Fruit fly (Drosophila melanogaster) whole organism, embryonic: ENCODE measurements around the gene Ilp5.

ENCODE experiments used
- Abd-B ChIP-seq: fragments of 200-800 bp; sonication (Bioruptor generic); optimal IDR thresholded peaks from 2 replicates; lab custom pipeline; 2018; ENCODE audit warnings: missing biosample characterization, mild to moderate bottlenecking, missing genetic modification characterization, moderate library complexity
- Asciz ChIP-seq: fragments of 200-800 bp; sonication (Bioruptor generic); optimal IDR thresholded peaks from 2 replicates; lab custom pipeline; 2017; ENCODE audit warnings: missing biosample characterization, mild to moderate bottlenecking, missing genetic modification characterization, missing genetic modification reagents
- Awh ChIP-seq: fragments of 200-800 bp; sonication (Bioruptor generic); IDR thresholded peaks from 2 replicates; pipeline ENCODE4, ENCODE4 v1.3.6; 2022; ENCODE audit warnings: missing biosample characterization, missing genetic modification characterization
- Blimp-1 ChIP-seq: fragments of 200-800 bp; sonication (Bioruptor generic); optimal IDR thresholded peaks from 3 replicates; lab custom pipeline; 2018; ENCODE audit warnings: missing biosample characterization, missing genetic modification characterization, mild to moderate bottlenecking, moderate library complexity, missing genetic modification reagents
- Bteb2 ChIP-seq: fragments of 200-800 bp; sonication (Bioruptor generic); optimal IDR thresholded peaks from 2 replicates; lab custom pipeline; 2016; ENCODE audit warnings: missing biosample characterization, missing genetic modification characterization
- CG13424 ChIP-seq: fragments of 200-800 bp; sonication (Bioruptor generic); optimal IDR thresholded peaks from 2 replicates; lab custom pipeline; 2019; ENCODE audit warnings: missing biosample characterization, mild to moderate bottlenecking, missing genetic modification characterization, moderate library complexity
- CG14710 ChIP-seq: fragments of 200-800 bp; sonication (Bioruptor generic); optimal IDR thresholded peaks from 3 replicates; lab custom pipeline; 2019; ENCODE audit warnings: missing biosample characterization, mild to moderate bottlenecking, missing genetic modification characterization, moderate library complexity
- CG17186 ChIP-seq: fragments of 200-800 bp; sonication (Bioruptor generic); optimal IDR thresholded peaks from 3 replicates; lab custom pipeline; 2017; ENCODE audit warnings: missing biosample characterization, missing genetic modification reagents, missing genetic modification characterization
- CG17328 ChIP-seq: fragments of 200-800 bp; sonication (Bioruptor generic); IDR thresholded peaks from 2 replicates; pipeline ENCODE4 v1.3.6; 2022; ENCODE audit warnings: missing biosample characterization, missing genetic modification characterization
- CG3163 ChIP-seq: fragments of 200-800 bp; sonication (Bioruptor generic); optimal IDR thresholded peaks from 3 replicates; lab custom pipeline; 2016; ENCODE audit warnings: missing biosample characterization, missing genetic modification characterization
- CG4282 ChIP-seq: fragments of 200-800 bp; sonication (Bioruptor generic); optimal IDR thresholded peaks from 2 replicates; lab custom pipeline; 2016; ENCODE audit warnings: missing biosample characterization, missing genetic modification characterization
- CG5180 ChIP-seq: fragments of 200-800 bp; sonication (Bioruptor generic); optimal IDR thresholded peaks from 3 replicates; lab custom pipeline; 2017; ENCODE audit warnings: missing biosample characterization, missing genetic modification characterization, mild to moderate bottlenecking, moderate library complexity, missing genetic modification reagents
- CG6175 ChIP-seq: fragments of 200-800 bp; sonication (Bioruptor generic); IDR thresholded peaks from 3 replicates; pipeline ENCODE4 v1.3.6; 2022; ENCODE audit warnings: missing biosample characterization, missing genetic modification characterization
- CG6689 ChIP-seq: fragments of 200-800 bp; sonication (Bioruptor generic); IDR thresholded peaks from 2 replicates; pipeline ENCODE4 v1.3.6; 2022; ENCODE audit warnings: missing biosample characterization, missing genetic modification characterization
- CG6791 ChIP-seq: fragments of 200-800 bp; sonication (Bioruptor generic); IDR thresholded peaks from 3 replicates; pipeline ENCODE4 v1.3.6; 2022; ENCODE audit warnings: missing biosample characterization, missing genetic modification characterization; ENCODE audit not compliant: partially characterized antibody
- CG7786 ChIP-seq: fragments of 200-800 bp; sonication (Bioruptor generic); optimal IDR thresholded peaks from 2 replicates; lab custom pipeline; 2016; ENCODE audit warnings: missing biosample characterization, missing genetic modification characterization
- CG8359 ChIP-seq: fragments of 200-800 bp; sonication (Bioruptor generic); optimal IDR thresholded peaks from 2 replicates; lab custom pipeline; 2017; ENCODE audit warnings: missing biosample characterization, mild to moderate bottlenecking, missing genetic modification characterization, borderline replicate concordance
- CG8765 ChIP-seq: fragments of 200-800 bp; sonication (Bioruptor generic); IDR thresholded peaks from 2 replicates; pipeline ENCODE4 v1.3.6; 2022; ENCODE audit warnings: missing biosample characterization, missing genetic modification characterization
- CHES-1-like ChIP-seq: fragments of 200-800 bp; sonication (Bioruptor generic); optimal IDR thresholded peaks from 2 replicates; lab custom pipeline; 2016; ENCODE audit warnings: missing biosample characterization, missing genetic modification characterization
- CkIIα-i1 ChIP-seq: fragments of 200-800 bp; sonication (Bioruptor generic); IDR thresholded peaks from 2 replicates; pipeline ENCODE4 v1.3.6; 2022; ENCODE audit warnings: missing biosample characterization, missing genetic modification characterization
- Dll ChIP-seq: fragments of 200-800 bp; sonication (Bioruptor generic); IDR thresholded peaks from 4 replicates; pipeline ENCODE4 v1.3.6; 2022; ENCODE audit warnings: missing biosample characterization, missing genetic modification characterization; ENCODE audit not compliant: partially characterized antibody
- Hey ChIP-seq: fragments of 200-800 bp; sonication (Bioruptor generic); optimal IDR thresholded peaks from 3 replicates; lab custom pipeline; 2018; ENCODE audit warnings: missing biosample characterization, mild to moderate bottlenecking, missing genetic modification characterization
- Opbp ChIP-seq: fragments of 200-800 bp; sonication (Bioruptor generic); IDR thresholded peaks from 3 replicates; pipeline ENCODE4 v1.3.6; 2022; ENCODE audit warnings: missing biosample characterization, missing genetic modification characterization; ENCODE audit not compliant: partially characterized antibody
- Rx ChIP-seq: fragments of 200-800 bp; sonication (Bioruptor generic); IDR thresholded peaks from 2 replicates; pipeline ENCODE4 v1.3.6; 2022; ENCODE audit warnings: missing biosample characterization, missing genetic modification characterization
- Ssrp ChIP-seq: fragments of 200-800 bp; sonication (Bioruptor generic); optimal IDR thresholded peaks from 2 replicates; lab custom pipeline; 2018; ENCODE audit warnings: missing biosample characterization, mild to moderate bottlenecking, missing genetic modification characterization, moderate library complexity
- Stat92E ChIP-seq, 3 experiments: fragments of >200 bp in 2 of 3; fragments of 200-800 bp in 1 of 3; sonication (Bioruptor generic) in 1 of 3; optimal IDR thresholded peaks; 2 replicates each; lab custom pipeline; 2017 to 2019; ENCODE audit warnings: missing biosample characterization in 3 of 3, missing genetic modification characterization in 3 of 3, mild to moderate bottlenecking in 1 of 3, moderate library complexity in 1 of 3
- TFAM ChIP-seq: fragments of 200-800 bp; sonication (Bioruptor generic); optimal IDR thresholded peaks from 2 replicates; lab custom pipeline; 2017; ENCODE audit warnings: missing biosample characterization, missing genetic modification characterization, inconsistent platforms
- ab ChIP-seq: fragments of 200-800 bp; sonication (Bioruptor generic); optimal IDR thresholded peaks from 2 replicates; lab custom pipeline; 2016; ENCODE audit warnings: missing biosample characterization, missing genetic modification characterization
- ac ChIP-seq: fragments of 200-800 bp; sonication (Bioruptor generic); optimal IDR thresholded peaks from 3 replicates; lab custom pipeline; 2017; ENCODE audit warnings: missing biosample characterization, mild to moderate bottlenecking, missing genetic modification characterization
- cad ChIP-seq: fragments of >200 bp; optimal IDR thresholded peaks from 2 replicates; lab custom pipeline; 2017; ENCODE audit warnings: missing biosample characterization, missing genetic modification characterization
- cas ChIP-seq: fragments of 200-800 bp; sonication (Bioruptor generic); IDR thresholded peaks from 2 replicates; pipeline ENCODE4 v1.3.6; 2022; ENCODE audit warnings: missing biosample characterization, missing genetic modification characterization
- crc ChIP-seq: fragments of 200-800 bp; sonication (Bioruptor generic); optimal IDR thresholded peaks from 2 replicates; lab custom pipeline; 2016; ENCODE audit warnings: missing biosample characterization, missing genetic modification characterization
- disco-r ChIP-seq: fragments of 200-800 bp; sonication (Bioruptor generic); optimal IDR thresholded peaks from 2 replicates; lab custom pipeline; 2016; ENCODE audit warnings: missing biosample characterization, missing genetic modification characterization
- dmrt11E ChIP-seq: fragments of 200-800 bp; sonication (Bioruptor generic); optimal IDR thresholded peaks from 3 replicates; lab custom pipeline; 2018; ENCODE audit warnings: missing biosample characterization, mild to moderate bottlenecking, missing genetic modification characterization, moderate library complexity
- eve ChIP-seq, 2 experiments: fragments of >200 bp; optimal IDR thresholded peaks; 2 replicates each; lab custom pipeline; 2017; ENCODE audit warnings: missing biosample characterization in 2 of 2, missing genetic modification characterization in 2 of 2
- gce ChIP-seq: fragments of 200-800 bp; sonication (Bioruptor generic); IDR thresholded peaks from 3 replicates; pipeline ENCODE4 v1.3.6; 2022; ENCODE audit warnings: missing biosample characterization, missing genetic modification characterization
- gcm2 ChIP-seq: fragments of 200-800 bp; sonication (Bioruptor generic); optimal IDR thresholded peaks from 2 replicates; lab custom pipeline; 2016; ENCODE audit warnings: missing biosample characterization, missing genetic modification characterization
- gsb ChIP-seq: fragments of 200-800 bp; sonication (Bioruptor generic); IDR thresholded peaks from 2 replicates; pipeline ENCODE4 v1.3.6; 2022; ENCODE audit warnings: missing biosample characterization, missing genetic modification characterization
- gsb-n ChIP-seq: fragments of 200-800 bp; sonication (Bioruptor generic); optimal IDR thresholded peaks from 3 replicates; lab custom pipeline; 2018; ENCODE audit warnings: missing biosample characterization, mild to moderate bottlenecking, missing genetic modification characterization
- hb ChIP-seq: fragments of 200-800 bp; sonication (Bioruptor generic); IDR thresholded peaks from 3 replicates; pipeline ENCODE4 v1.3.6; 2022; ENCODE audit warnings: missing biosample characterization, missing genetic modification characterization; ENCODE audit not compliant: partially characterized antibody
- ken ChIP-seq: fragments of 200-800 bp; sonication (Bioruptor generic); IDR thresholded peaks from 3 replicates; pipeline ENCODE4 v1.3.6; 2022; ENCODE audit warnings: missing biosample characterization, missing genetic modification characterization
- knrl ChIP-seq: fragments of 200-800 bp; sonication (Bioruptor generic); IDR thresholded peaks from 3 replicates; pipeline ENCODE4 v1.3.6; 2022; ENCODE audit warnings: missing biosample characterization, missing genetic modification characterization; ENCODE audit not compliant: partially characterized antibody
- lilli ChIP-seq: fragments of 200-800 bp; sonication (Bioruptor generic); optimal IDR thresholded peaks from 3 replicates; lab custom pipeline; 2016; ENCODE audit warnings: missing biosample characterization, missing genetic modification characterization
- pb ChIP-seq: fragments of 200-800 bp; sonication (Bioruptor generic); optimal IDR thresholded peaks from 3 replicates; lab custom pipeline; 2016; ENCODE audit warnings: missing biosample characterization, missing genetic modification characterization
- rib ChIP-seq: fragments of 200-800 bp; sonication (Bioruptor generic); IDR thresholded peaks from 2 replicates; pipeline ENCODE4 v1.3.6; 2022; ENCODE audit warnings: missing biosample characterization, missing genetic modification characterization
- row ChIP-seq: fragments of 200-800 bp; sonication (Bioruptor generic); IDR thresholded peaks from 3 replicates; pipeline ENCODE4 v1.3.6; 2022; ENCODE audit warnings: missing biosample characterization, missing genetic modification characterization
- tap ChIP-seq: fragments of 200-800 bp; optimal IDR thresholded peaks from 3 replicates; lab custom pipeline; 2019; ENCODE audit warnings: missing biosample characterization, mild to moderate bottlenecking, missing genetic modification characterization, moderate library complexity
- unc-4 ChIP-seq: fragments of 200-800 bp; sonication (Bioruptor generic); IDR thresholded peaks from 2 replicates; pipeline ENCODE4 v1.3.6; 2022; ENCODE audit warnings: missing biosample characterization, missing genetic modification characterization; ENCODE audit not compliant: partially characterized antibody
- usp ChIP-seq: fragments of >200 bp; optimal IDR thresholded peaks from 2 replicates; lab custom pipeline; 2017; ENCODE audit warnings: missing biosample characterization, missing genetic modification characterization
- zfh1 ChIP-seq: fragments of 200-800 bp; sonication (Bioruptor generic); IDR thresholded peaks from 3 replicates; pipeline ENCODE4 v1.3.6; 2022; ENCODE audit warnings: missing biosample characterization, missing genetic modification characterization

Gene Ilp5

dm6 chr3L:9853895-9854470 lies 30.3 kb upstream of the Ilp5 start (continued):
- TF ChIP-seq eve (GFP tag; optimal IDR thresholded peaks at IDR 0.05; lab: Kevin White, UChicago), result no peak
- TF ChIP-seq cas (GFP tag; lab: Robert Waterston, UW), result no peak
- no peak for TF ChIP-seq dmrt11E (tag; lab: Kevin White, UChicago)
- TF ChIP-seq unc-4 (GFP tag; lab: Robert Waterston, UW), result no peak
- TF ChIP-seq gsb-n (tag; lab: Kevin White, UChicago), result no peak
- TF ChIP-seq TFAM (GFP tag; lab: Kevin White, UChicago), result no peak
- no peak for TF ChIP-seq knrl
- no peak for TF ChIP-seq Ssrp (tag; lab: Kevin White, UChicago)
- no peak for TF ChIP-seq ken (GFP tag; lab: Robert Waterston, UW)
- TF ChIP-seq Opbp (GFP tag; lab: Robert Waterston, UW), result 0 out of 3 replicates have a peak, but pooled peaks have one; percentile 45
- no peak for TF ChIP-seq CG3163 (GFP tag; lab: Kevin White, UChicago)
- TF ChIP-seq CG6689 (GFP tag; lab: Robert Waterston, UW), result no peak
- no peak for TF ChIP-seq hb (GFP tag; lab: Robert Waterston, UW)
- TF ChIP-seq CG8359, result no peak
- TF ChIP-seq CG17186, result no peak
- 0 out of 2 replicates have a peak, but pooled peaks have one; percentile 23 for TF ChIP-seq CG17328 (GFP tag; lab: Robert Waterston, UW)
- no peak for TF ChIP-seq gce
- TF ChIP-seq Abd-B, result no peak
- TF ChIP-seq CG6175, result peak; percentile 69; the same call in 2 of the 3 replicates
- 0 out of 3 replicates have a peak, but pooled peaks have one; percentile 20 for TF ChIP-seq row
- no peak for TF ChIP-seq Blimp-1
- TF ChIP-seq CG7786 (GFP tag; lab: Kevin White, UChicago), result no peak
- no peak for TF ChIP-seq Awh (GFP tag; lab: Robert Waterston, UW)
- no peak for TF ChIP-seq Dll (GFP tag; lab: Robert Waterston, UW)
- TF ChIP-seq ab (GFP tag; lab: Kevin White, UChicago), result no peak
- no peak for TF ChIP-seq Hey (tag; lab: Kevin White, UChicago)
- no peak for TF ChIP-seq lilli (GFP tag; lab: Kevin White, UChicago)
- TF ChIP-seq pb, result no peak
- TF ChIP-seq Asciz (GFP tag; lab: Kevin White, UChicago), result no peak
- no peak for TF ChIP-seq gcm2 (GFP tag; lab: Kevin White, UChicago)
- no peak for TF ChIP-seq CG5180 (GFP tag; lab: Kevin White, UChicago)
- TF ChIP-seq gsb (GFP tag; lab: Robert Waterston, UW), result no peak
- TF ChIP-seq CkIIα-i1 (GFP tag; lab: Robert Waterston, UW), result no peak
- peak; percentile 62 for TF ChIP-seq rib (GFP tag; lab: Robert Waterston, UW)
- peak; percentile 50; the same call in 1 of the 3 replicates for TF ChIP-seq zfh1 (GFP tag; lab: Robert Waterston, UW)
- TF ChIP-seq Stat92E (GFP tag; optimal IDR thresholded peaks at IDR 0.05; lab: Kevin White, UChicago), result no peak
- TF ChIP-seq CG6791 (GFP tag; lab: Robert Waterston, UW), result 0 out of 3 replicates have a peak, but pooled peaks have one; percentile 24
- TF ChIP-seq CHES-1-like (GFP tag; lab: Kevin White, UChicago), result no peak
- TF ChIP-seq Bteb2 (GFP tag; lab: Kevin White, UChicago), result no peak
- TF ChIP-seq tap (tag; lab: Kevin White, UChicago), result no peak
- no peak for TF ChIP-seq CG8765 (GFP tag; lab: Robert Waterston, UW)
- no peak for TF ChIP-seq CG14710 (tag; lab: Kevin White, UChicago)
- TF ChIP-seq usp, result no peak
- no peak for TF ChIP-seq CG13424 (tag; lab: Kevin White, UChicago)
- TF ChIP-seq disco-r (GFP tag; lab: Kevin White, UChicago), result no peak
- no peak for TF ChIP-seq Rx (GFP tag; lab: Robert Waterston, UW)
- TF ChIP-seq crc (GFP tag; lab: Kevin White, UChicago), result no peak
- TF ChIP-seq CG4282 (GFP tag; lab: Kevin White, UChicago), result no peak
- TF ChIP-seq cad (GFP tag; lab: Kevin White, UChicago), result no peak
- TF ChIP-seq ac (GFP tag; lab: Kevin White, UChicago), result no peak
